Fruit fly (Drosophila melanogaster) whole organism, embryonic: ENCODE data around the gene Osi10a.

Experiments used
- ATbp ChIP-seq: fragments of 200-800 bp; sonication (Bioruptor generic); optimal IDR thresholded peaks from 2 replicates; lab custom pipeline; 2017; ENCODE audit warnings: missing biosample characterization, mild to moderate bottlenecking, missing genetic modification characterization, missing genetic modification reagents
- Asciz ChIP-seq: fragments of 200-800 bp; sonication (Bioruptor generic); optimal IDR thresholded peaks from 2 replicates; lab custom pipeline; 2017; ENCODE audit warnings: missing biosample characterization, mild to moderate bottlenecking, missing genetic modification characterization, missing genetic modification reagents
- CG10979 ChIP-seq: fragments of 200-800 bp; sonication (Bioruptor generic); optimal IDR thresholded peaks from 2 replicates; lab custom pipeline; 2018; ENCODE audit warnings: missing biosample characterization, mild to moderate bottlenecking, missing genetic modification characterization, moderate library complexity
- CG11504 ChIP-seq: fragments of 200-800 bp; sonication (Bioruptor generic); optimal IDR thresholded peaks from 3 replicates; lab custom pipeline; 2019; ENCODE audit warnings: missing biosample characterization, mild to moderate bottlenecking, missing genetic modification characterization, moderate library complexity
- CG13424 ChIP-seq: fragments of 200-800 bp; sonication (Bioruptor generic); optimal IDR thresholded peaks from 2 replicates; lab custom pipeline; 2019; ENCODE audit warnings: missing biosample characterization, mild to moderate bottlenecking, missing genetic modification characterization, moderate library complexity
- CG14014 ChIP-seq: fragments of 200-800 bp; sonication (Bioruptor generic); IDR thresholded peaks from 2 replicates; pipeline ENCODE4 v1.3.6; 2022; ENCODE audit warnings: missing biosample characterization, missing genetic modification characterization
- CG14710 ChIP-seq: fragments of 200-800 bp; sonication (Bioruptor generic); optimal IDR thresholded peaks from 3 replicates; lab custom pipeline; 2019; ENCODE audit warnings: missing biosample characterization, mild to moderate bottlenecking, missing genetic modification characterization, moderate library complexity
- CG15073 ChIP-seq: fragments of 200-800 bp; sonication (Bioruptor generic); optimal IDR thresholded peaks from 2 replicates; lab custom pipeline; 2016; ENCODE audit warnings: missing biosample characterization, missing genetic modification characterization
- CG15601 ChIP-seq: fragments of 200-800 bp; sonication (Bioruptor generic); optimal IDR thresholded peaks from 3 replicates; lab custom pipeline; 2019; ENCODE audit warnings: missing biosample characterization, mild to moderate bottlenecking, missing genetic modification characterization, moderate library complexity
- CG1603 ChIP-seq: fragments of 200-800 bp; sonication (Bioruptor generic); optimal IDR thresholded peaks from 2 replicates; lab custom pipeline; 2019; ENCODE audit warnings: missing biosample characterization, mild to moderate bottlenecking, missing genetic modification characterization, moderate library complexity
- CG17361 ChIP-seq: fragments of 200-800 bp; sonication (Bioruptor generic); IDR thresholded peaks from 3 replicates; pipeline ENCODE4 v1.3.6; 2022; ENCODE audit warnings: missing biosample characterization, missing genetic modification characterization
- CG18262 ChIP-seq: fragments of 200-800 bp; optimal IDR thresholded peaks from 3 replicates; lab custom pipeline; 2019; ENCODE audit warnings: missing biosample characterization, mild to moderate bottlenecking, missing genetic modification characterization, moderate library complexity
- CG2712 ChIP-seq: fragments of 200-800 bp; optimal IDR thresholded peaks from 3 replicates; lab custom pipeline; 2019; ENCODE audit warnings: missing biosample characterization, mild to moderate bottlenecking, missing genetic modification characterization, moderate library complexity
- CG30403 ChIP-seq: fragments of 200-800 bp; sonication (Bioruptor generic); optimal IDR thresholded peaks from 3 replicates; lab custom pipeline; 2016; ENCODE audit warnings: missing biosample characterization, missing genetic modification characterization
- CG3995 ChIP-seq: fragments of 200-800 bp; sonication (Bioruptor generic); optimal IDR thresholded peaks from 3 replicates; lab custom pipeline; 2016; ENCODE audit warnings: missing biosample characterization, missing genetic modification characterization
- CG6254 ChIP-seq: fragments of 200-800 bp; sonication (Bioruptor generic); optimal IDR thresholded peaks from 3 replicates; lab custom pipeline; 2017; ENCODE audit warnings: mild to moderate bottlenecking, missing biosample characterization, missing genetic modification reagents, missing genetic modification characterization
- CG6654 ChIP-seq: fragments of 200-800 bp; sonication (Bioruptor generic); optimal IDR thresholded peaks from 2 replicates; lab custom pipeline; 2017; ENCODE audit warnings: missing biosample characterization, mild to moderate bottlenecking, missing genetic modification characterization
- CG7839 ChIP-seq: fragments of 200-800 bp; sonication (Bioruptor generic); optimal IDR thresholded peaks from 3 replicates; lab custom pipeline; 2018; ENCODE audit warnings: missing biosample characterization, mild to moderate bottlenecking, missing genetic modification characterization, moderate library complexity
- CG8924 ChIP-seq: fragments of 200-800 bp; optimal IDR thresholded peaks from 3 replicates; lab custom pipeline; 2019; ENCODE audit warnings: missing biosample characterization, mild to moderate bottlenecking, missing genetic modification characterization, moderate library complexity
- CG8944 ChIP-seq: fragments of 200-800 bp; sonication (Bioruptor generic); optimal IDR thresholded peaks from 3 replicates; lab custom pipeline; 2016; ENCODE audit warnings: missing biosample characterization, missing genetic modification characterization
- CoRest ChIP-seq: fragments of 200-800 bp; sonication (Bioruptor generic); optimal IDR thresholded peaks from 3 replicates; lab custom pipeline; 2018; ENCODE audit warnings: missing biosample characterization, mild to moderate bottlenecking, missing genetic modification characterization, moderate library complexity
- D ChIP-seq, 2 experiments: fragments of 200-800 bp in 1 of 2; fragments of >200 bp in 1 of 2; sonication (Bioruptor generic) in 1 of 2; optimal IDR thresholded peaks; 2 replicates in 1 of 2; 3 replicates in 1 of 2; lab custom pipeline; 2017; ENCODE audit warnings: mild to moderate bottlenecking in 1 of 2, missing biosample characterization in 1 of 2, missing genetic modification characterization in 1 of 2, missing genetic modification reagents in 1 of 2
- Drgx ChIP-seq: fragments of 200-800 bp; sonication (Bioruptor generic); IDR thresholded peaks from 2 replicates; pipeline ENCODE4 v1.3.6; 2022; ENCODE audit warnings: missing biosample characterization, missing genetic modification characterization
- ERR ChIP-seq: fragments of 200-800 bp; sonication (Bioruptor generic); optimal IDR thresholded peaks from 2 replicates; lab custom pipeline; 2016; ENCODE audit warnings: missing biosample characterization, missing genetic modification characterization
- Hr39 ChIP-seq: fragments of >200 bp; optimal IDR thresholded peaks from 2 replicates; lab custom pipeline; 2017
- Sox102F ChIP-seq: fragments of 200-800 bp; sonication (Bioruptor generic); optimal IDR thresholded peaks from 2 replicates; lab custom pipeline; 2018; ENCODE audit warnings: missing biosample characterization, mild to moderate bottlenecking, missing genetic modification characterization, moderate library complexity
- Usf ChIP-seq: fragments of 200-800 bp; sonication (Bioruptor generic); optimal IDR thresholded peaks from 2 replicates; lab custom pipeline; 2017; ENCODE audit warnings: missing genotype, missing biosample characterization, missing genetic modification characterization
- az2 ChIP-seq: fragments of 200-800 bp; sonication (Bioruptor generic); optimal IDR thresholded peaks from 3 replicates; lab custom pipeline; 2016; ENCODE audit warnings: missing biosample characterization, missing genetic modification characterization
- bsh ChIP-seq, 2 experiments: fragments of 200-800 bp; sonication (Bioruptor generic); optimal IDR thresholded peaks; 2 replicates each; lab custom pipeline; 2017 to 2018; ENCODE audit warnings: mild to moderate bottlenecking in 2 of 2, missing biosample characterization in 2 of 2, missing genetic modification characterization in 2 of 2, moderate library complexity in 1 of 2
- chif ChIP-seq, 2 experiments: fragments of 200-800 bp; sonication (Bioruptor generic); optimal IDR thresholded peaks; 3 replicates each; lab custom pipeline; 2016; ENCODE audit warnings: missing biosample characterization in 2 of 2, missing genetic modification characterization in 2 of 2
- dan ChIP-seq: fragments of 200-800 bp; sonication (Bioruptor generic); IDR thresholded peaks from 2 replicates; pipeline ENCODE4 v1.3.6; 2022; ENCODE audit warnings: missing biosample characterization, missing genetic modification characterization
- eve ChIP-seq, 2 experiments: fragments of >200 bp; optimal IDR thresholded peaks; 2 replicates each; lab custom pipeline; 2017; ENCODE audit warnings: missing biosample characterization in 2 of 2, missing genetic modification characterization in 2 of 2
- fd96Cb ChIP-seq: fragments of 200-800 bp; sonication (Bioruptor generic); optimal IDR thresholded peaks from 2 replicates; lab custom pipeline; 2018; ENCODE audit warnings: missing biosample characterization, mild to moderate bottlenecking, missing genetic modification characterization, moderate library complexity
- fru ChIP-seq: fragments of >200 bp; optimal IDR thresholded peaks from 2 replicates; lab custom pipeline; 2017
- grau ChIP-seq: fragments of 200-800 bp; optimal IDR thresholded peaks from 3 replicates; lab custom pipeline; 2019; ENCODE audit warnings: missing biosample characterization, mild to moderate bottlenecking, missing genetic modification characterization, moderate library complexity
- grn ChIP-seq: fragments of 200-800 bp; sonication (Bioruptor generic); optimal IDR thresholded peaks from 3 replicates; lab custom pipeline; 2017; ENCODE audit warnings: missing biosample characterization, missing genetic modification characterization
- nmo ChIP-seq: fragments of 200-800 bp; sonication (Bioruptor generic); optimal IDR thresholded peaks from 2 replicates; lab custom pipeline; 2018; ENCODE audit warnings: missing biosample characterization, mild to moderate bottlenecking, missing genetic modification characterization, moderate library complexity
- phol ChIP-seq: fragments of 200-800 bp; sonication (Bioruptor generic); optimal IDR thresholded peaks from 3 replicates; lab custom pipeline; 2018; ENCODE audit warnings: missing biosample characterization, mild to moderate bottlenecking, missing genetic modification characterization, moderate library complexity
- pnt ChIP-seq: fragments of 200-800 bp; sonication (Bioruptor generic); optimal IDR thresholded peaks from 3 replicates; lab custom pipeline; 2016; ENCODE audit warnings: missing biosample characterization, missing genetic modification characterization
- pum ChIP-seq: fragments of 200-800 bp; sonication (Bioruptor generic); optimal IDR thresholded peaks from 2 replicates; lab custom pipeline; 2016; ENCODE audit warnings: missing biosample characterization, missing genetic modification characterization
- row ChIP-seq: fragments of 200-800 bp; sonication (Bioruptor generic); IDR thresholded peaks from 3 replicates; pipeline ENCODE4 v1.3.6; 2022; ENCODE audit warnings: missing biosample characterization, missing genetic modification characterization
- schlank ChIP-seq: fragments of 200-800 bp; sonication (Bioruptor generic); optimal IDR thresholded peaks from 2 replicates; lab custom pipeline; 2018; ENCODE audit warnings: missing biosample characterization, mild to moderate bottlenecking, missing genetic modification characterization
- sens ChIP-seq: fragments of 200-800 bp; sonication (Bioruptor generic); peaks from one replicate; lab custom pipeline; 2016; ENCODE audit warnings: missing biosample characterization, missing genetic modification characterization
- trem ChIP-seq: fragments of 200-800 bp; optimal IDR thresholded peaks from 3 replicates; lab custom pipeline; 2019; ENCODE audit warnings: missing biosample characterization, mild to moderate bottlenecking, missing genetic modification characterization, moderate library complexity

Osi10a gene

DNA sequence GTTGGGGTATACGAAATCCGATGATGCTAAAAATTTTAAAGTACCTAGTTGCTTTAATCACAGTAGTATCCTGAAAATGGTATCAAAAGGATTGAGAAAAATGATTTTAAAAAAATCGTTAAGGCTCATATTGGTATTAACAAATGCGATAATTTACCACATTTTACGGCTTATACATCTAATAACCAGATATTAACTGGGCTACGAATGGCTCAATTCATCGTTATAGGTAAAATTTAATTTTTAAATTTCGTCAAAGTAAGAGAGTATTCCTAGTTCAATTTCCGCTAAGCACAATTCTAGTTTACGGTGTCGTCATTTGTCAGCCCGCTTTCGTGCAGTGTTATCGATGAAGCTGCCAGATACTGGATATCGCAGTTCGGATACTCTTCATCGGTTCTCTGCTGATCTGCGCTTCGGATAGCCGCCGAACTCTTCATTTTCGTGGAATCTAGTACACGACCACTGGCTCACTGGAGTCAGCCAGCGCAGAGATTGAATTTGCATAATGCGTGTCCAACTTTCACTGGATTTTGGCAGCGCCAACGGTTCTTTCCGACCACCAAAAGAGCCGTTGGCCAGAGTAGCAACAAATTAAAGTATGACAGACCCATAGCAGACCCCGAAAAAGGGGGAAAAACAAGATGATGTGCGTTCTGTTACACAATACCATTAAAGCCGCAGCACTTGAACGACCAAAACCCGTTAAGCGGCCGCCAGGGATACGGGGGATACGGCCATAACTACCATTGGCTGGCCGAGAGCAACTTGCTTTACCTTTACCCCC is 34.5 kb upstream of the Osi10a start (continued):
- TF ChIP-seq CG8944 (GFP tag; lab: Kevin White, UChicago) (no peak), grn (GFP tag; lab: Kevin White, UChicago) (peak; percentile 22), CG6254 (peak; percentile 14), schlank (tag; lab: Kevin White, UChicago) (no peak), nmo (GFP tag; lab: Kevin White, UChicago) (peak; percentile 57), Drgx (GFP tag; lab: Robert Waterston, UW) (no peak), pum (GFP tag; lab: Kevin White, UChicago) (peak; percentile 1), trem (peak; percentile 7), CG30403 (GFP tag; lab: Kevin White, UChicago) (peak; percentile 42), CG17361 (GFP tag; lab: Robert Waterston, UW) (peak; percentile 51; the same call in 1 of the 3 replicates), CG7839 (tag; lab: Kevin White, UChicago) (peak; percentile 44), D (optimal IDR thresholded peaks at IDR 0.05; lab: Kevin White, UChicago) (no peak), D (GFP tag; optimal IDR thresholded peaks at IDR 0.05; lab: Kevin White, UChicago) (peak; percentile 45), CG10979 (tag; lab: Kevin White, UChicago) (peak; percentile 65), az2 (peak; percentile 24), CG6654 (peak; percentile 24), Sox102F (GFP tag; lab: Kevin White, UChicago) (peak; percentile 59), fru (no peak), pnt (peak; percentile 26), CG11504 (tag; lab: Kevin White, UChicago) (peak; percentile 59), Asciz (GFP tag; lab: Kevin White, UChicago) (peak; percentile 20), CG2712 (tag; lab: Kevin White, UChicago) (peak; percentile 39), Hr39 (lab: Kevin White, UChicago) (no peak), phol (tag; lab: Kevin White, UChicago) (peak; percentile 58), CG14710 (tag; lab: Kevin White, UChicago) (peak; percentile 8), CG15073 (GFP tag; lab: Kevin White, UChicago) (no peak), eve (GFP tag; optimal IDR thresholded peaks at IDR 0.05; lab: Kevin White, UChicago) (peak in 1 of 2 experiments; percentile 40), CG1603 (tag; lab: Kevin White, UChicago) (peak; percentile 17), sens (peak; percentile 81), dan (GFP tag; lab: Robert Waterston, UW) (no peak), chif (GFP tag; optimal IDR thresholded peaks at IDR 0.05; lab: Kevin White, UChicago) (peak in 1 of 2 experiments; percentile 5), CG3995 (GFP tag; lab: Kevin White, UChicago) (no peak), row (GFP tag; lab: Robert Waterston, UW) (0 out of 3 replicates have a peak, but pooled peaks have one; percentile 5), Usf (GFP tag; lab: Kevin White, UChicago) (no peak), CG18262 (tag; lab: Kevin White, UChicago) (peak; percentile 42), ERR (GFP tag; lab: Kevin White, UChicago) (no peak), fd96Cb (tag; lab: Kevin White, UChicago) (peak; percentile 31), grau (tag; lab: Kevin White, UChicago) (peak; percentile 22), ATbp (peak; percentile 52), CG8924 (tag; lab: Kevin White, UChicago) (peak; percentile 15), CG14014 (no peak), CG15601 (tag; lab: Kevin White, UChicago) (peak; percentile 62), CG13424 (tag; lab: Kevin White, UChicago) (peak; percentile 15), CoRest (tag; lab: Kevin White, UChicago) (peak; percentile 25), bsh (GFP tag; optimal IDR thresholded peaks at IDR 0.05; lab: Kevin White, UChicago) (peak in 1 of 2 experiments; percentile 61)
